Worm (Caenorhabditis elegans) whole organism, dauer: ENCODE data around the gene clik-1.

Experiments used
- unc-62 ChIP-seq: sonication (generic microtip); optimal IDR thresholded peaks from 2 replicates; lab custom pipeline; 2017; ENCODE audit warnings: missing biosample characterization, missing genetic modification reagents, missing genetic modification characterization

The clik-1 gene

ce11 chrV:6784853-6785492, 16.4 kb upstream of the clik-1 start, which contains the start of the genes spn-4 and spe-39:
spn-4 (minus strand) TSS chrV:6784903.
spe-39 (plus strand) TSS chrV:6785451.
- no peak for TF ChIP-seq unc-62 (GFP tag; lab: Kevin White, UChicago)

- no peak for TF ChIP-seq unc-62 (GFP tag; lab: Kevin White, UChicago)
Measured at ce11 chrV:6783044-6783625, 14.6 kb upstream of the clik-1 start.

ce11 chrV:6782260-6782659, 13.7 kb upstream of the clik-1 start:
- no peak for TF ChIP-seq unc-62 (GFP tag; lab: Kevin White, UChicago)

ce11 chrV:6780676-6781075, 12.1 kb upstream of the clik-1 start:
- no peak for TF ChIP-seq unc-62 (GFP tag; lab: Kevin White, UChicago)

ce11 chrV:6780166-6780565, 11.6 kb upstream of the clik-1 start, which contains the start of gene ZC404.15:
ZC404.15 (plus strand) TSS chrV:6780466.
- TF ChIP-seq unc-62 (GFP tag; lab: Kevin White, UChicago) = no peak

- no peak for TF ChIP-seq unc-62 (GFP tag; lab: Kevin White, UChicago)
Measured at ce11 chrV:6778457-6778856, 9.9 kb upstream of the clik-1 start.

- TF ChIP-seq unc-62 (GFP tag; lab: Kevin White, UChicago) = no peak
Measured at ce11 chrV:6775708-6776107, 7.2 kb upstream of the clik-1 start, which contains the start of gene srh-28. srh-28 (minus strand) TSS chrV:6775808.

ce11 chrV:6773735-6774134, 5.2 kb upstream of the clik-1 start, which contains the start of gene ZC404.16:
ZC404.16 (minus strand) TSS chrV:6773835.
- TF ChIP-seq unc-62 (GFP tag; lab: Kevin White, UChicago) = no peak

- TF ChIP-seq unc-62 (GFP tag; lab: Kevin White, UChicago) = no peak
Measured at ce11 chrV:6771645-6772044, 3.1 kb upstream of the clik-1 start, which contains the start of gene srh-30. srh-30 (minus strand) TSS chrV:6771745.

ce11 chrV:6769440-6769839, 908 bp upstream of the clik-1 start:
- TF ChIP-seq unc-62 (GFP tag; lab: Kevin White, UChicago) = no peak

ce11 chrV:6767576-6767975, 956 bp downstream of the clik-1 start:
- no peak for TF ChIP-seq unc-62 (GFP tag; lab: Kevin White, UChicago)

ce11 chrV:6764972-6765371, 3.6 kb downstream of the clik-1 start, which contains the start of gene bbs-8:
bbs-8 (minus strand) TSS chrV:6765072.
- TF ChIP-seq unc-62 (GFP tag; lab: Kevin White, UChicago) = no peak

ce11 chrV:6762361-6762760, 6.2 kb downstream of the clik-1 start, which contains the start of gene T25F10.4:
T25F10.4 (minus strand) TSS chrV:6762461.
- TF ChIP-seq unc-62 (GFP tag; lab: Kevin White, UChicago) = no peak

ce11 chrV:6758017-6758416, 10.5 kb downstream of the clik-1 start, which contains the start of gene dbl-1:
dbl-1 (plus strand) TSS chrV:6758135.
- TF ChIP-seq unc-62 (GFP tag; lab: Kevin White, UChicago) = no peak

- no peak for TF ChIP-seq unc-62 (GFP tag; lab: Kevin White, UChicago)
Measured at ce11 chrV:6753257-6753656, 15.3 kb downstream of the clik-1 start.

- no peak for TF ChIP-seq unc-62 (GFP tag; lab: Kevin White, UChicago)
Measured at ce11 chrV:6751493-6752100, 16.9 kb downstream of the clik-1 start.
